Comparison of ENCODE assay signal across 1 fruit fly cellular context in genomic region chr3L:10965731-10966647, dm6.
A peak's percentile ranks its signal among the peaks of the same experiment; 100 is the strongest.
TF ChIP-seq lines count a peak whose summit lies in the region.

No protein-coding gene starts in this region.

TF ChIP-seq in whole organism, embryonic, 481 proteins besides CTCF, POLR2A, EP300 and RAD21 (continued from another document):
- no peak for TF ChIP-seq Scr (GFP tag; IDR thresholded peaks at IDR 0.05; lab: Robert Waterston, UW; ENCODE audit: partially characterized antibody)
- TF ChIP-seq CG12155 (GFP tag; optimal IDR thresholded peaks at IDR 0.05; lab: Kevin White, UChicago): peak; percentile 63
- TF ChIP-seq CG18619 (GFP tag; optimal IDR thresholded peaks at IDR 0.05; lab: Kevin White, UChicago): peak; percentile 69
- TF ChIP-seq CoRest (tag; optimal IDR thresholded peaks at IDR 0.05; lab: Kevin White, UChicago): peak; percentile 92
- peak; percentile 75 for TF ChIP-seq Nf-YB (GFP tag; optimal IDR thresholded peaks at IDR 0.05; lab: Kevin White, UChicago)
- no peak for TF ChIP-seq hbn (GFP tag; IDR thresholded peaks at IDR 0.05; lab: Robert Waterston, UW; ENCODE audit: partially characterized antibody)
- peak; percentile 87 for TF ChIP-seq PHDP (tag; optimal IDR thresholded peaks at IDR 0.05; lab: Kevin White, UChicago)
- TF ChIP-seq Poxn (GFP tag; IDR thresholded peaks at IDR 0.05; lab: Robert Waterston, UW): no peak
- peak; percentile 83 for TF ChIP-seq ems (GFP tag; optimal IDR thresholded peaks at IDR 0.05; lab: Kevin White, UChicago)
- no peak for TF ChIP-seq prd (optimal IDR thresholded peaks at IDR 0.05; lab: Kevin White, UChicago)
- TF ChIP-seq prd (GFP tag; IDR thresholded peaks at IDR 0.05; lab: Robert Waterston, UW): peak; percentile 87
- peak; percentile 48 for TF ChIP-seq nom (GFP tag; optimal IDR thresholded peaks at IDR 0.05; lab: Kevin White, UChicago)
TF ChIP-seq in whole organism, embryonic: peak in this region for 381.
